Worm (Caenorhabditis elegans) whole organism, L1 larva: ENCODE data around the gene T22D1.1.

Experiments used
- C16A3.4 ChIP-seq: fragments of 150-350 bp; optimal IDR thresholded peaks from 2 replicates; lab custom pipeline; 2014; ENCODE audit warnings: missing biosample characterization, missing genetic modification characterization
- C34B4.2 ChIP-seq: sonication (generic microtip); optimal IDR thresholded peaks from 2 replicates; lab custom pipeline; 2017; ENCODE audit warnings: mild to moderate bottlenecking, missing genetic modification characterization, missing compliant biosample characterization
- aha-1 ChIP-seq: fragments of 150-350 bp; optimal IDR thresholded peaks from 2 replicates; lab custom pipeline; 2014; ENCODE audit warnings: missing biosample characterization, missing genetic modification characterization
- alr-1 ChIP-seq: fragments of 200-800 bp; sonication (Bioruptor generic); optimal IDR thresholded peaks from 2 replicates; lab custom pipeline; 2018; ENCODE audit warnings: borderline replicate concordance, mild to moderate bottlenecking, missing genetic modification characterization, missing compliant biosample characterization
- ceh-63 ChIP-seq: fragments of 200-800 bp; sonication (Bioruptor generic); optimal IDR thresholded peaks from 2 replicates; lab custom pipeline; 2018; ENCODE audit warnings: mild to moderate bottlenecking, missing genetic modification characterization, missing compliant biosample characterization
- ceh-8 ChIP-seq: fragments of 200-800 bp; sonication (Bioruptor generic); optimal IDR thresholded peaks from 2 replicates; lab custom pipeline; 2018; ENCODE audit warnings: mild to moderate bottlenecking, missing genetic modification characterization, moderate library complexity, missing compliant biosample characterization
- ceh-90 ChIP-seq: sonication (generic microtip); optimal IDR thresholded peaks from 2 replicates; lab custom pipeline; 2016; ENCODE audit warnings: missing genetic modification characterization, missing compliant biosample characterization
- dpl-1 ChIP-seq, 3 experiments: fragments of 150-350 bp in 2 of 3; sonication (generic microtip) in 1 of 3; optimal IDR thresholded peaks; 2 replicates each; lab custom pipeline; 2014 to 2017; ENCODE audit warnings: missing biosample characterization in 3 of 3, missing genetic modification characterization in 3 of 3, missing genetic modification reagents in 3 of 3
- efl-1 ChIP-seq, 4 experiments: fragments of 150-350 bp; optimal IDR thresholded peaks in 3 of 4; peaks in 1 of 4; 1 replicate in 1 of 4; 2 replicates in 3 of 4; lab custom pipeline; 2014; ENCODE audit warnings: missing biosample characterization in 2 of 4, missing genetic modification characterization in 2 of 4, missing genetic modification reagents in 2 of 4
- egl-27 ChIP-seq, 2 experiments: fragments of 150-350 bp in 1 of 2; sonication (generic microtip); optimal IDR thresholded peaks; 3 replicates each; lab custom pipeline; 2017 to 2018; ENCODE audit warnings: missing biosample characterization in 2 of 2, missing genetic modification characterization in 2 of 2, missing genetic modification reagents in 2 of 2
- elt-2 ChIP-seq: sonication (generic microtip); optimal IDR thresholded peaks from 2 replicates; lab custom pipeline; 2016; ENCODE audit warnings: missing genetic modification characterization, mild to moderate bottlenecking, inconsistent platforms, missing compliant biosample characterization, missing genetic modification reagents
- ets-5 ChIP-seq: fragments of 200-800 bp; sonication (Bioruptor generic); IDR thresholded peaks from 2 replicates; pipeline ENCODE4 v1.3.6; 2022; ENCODE audit warnings: missing genetic modification characterization, missing compliant biosample characterization
- fkh-10 ChIP-seq: sonication (generic microtip); optimal IDR thresholded peaks from 2 replicates; lab custom pipeline; 2017; ENCODE audit warnings: missing biosample characterization, missing genetic modification reagents, missing genetic modification characterization
- fkh-4 ChIP-seq: sonication (generic microtip); optimal IDR thresholded peaks from 2 replicates; lab custom pipeline; 2016; ENCODE audit warnings: missing compliant biosample characterization, missing genetic modification characterization, borderline replicate concordance
- fkh-8 ChIP-seq: sonication (generic microtip); optimal IDR thresholded peaks from 2 replicates; lab custom pipeline; 2016; ENCODE audit warnings: mild to moderate bottlenecking, missing genetic modification characterization, missing compliant biosample characterization
- fos-1 ChIP-seq: fragments of 150-350 bp; optimal IDR thresholded peaks from 2 replicates; lab custom pipeline; 2014; ENCODE audit warnings: missing biosample characterization, missing genetic modification characterization
- hlh-4 ChIP-seq: sonication (generic microtip); optimal IDR thresholded peaks from 2 replicates; lab custom pipeline; 2016; ENCODE audit warnings: mild to moderate bottlenecking, missing genetic modification characterization, missing compliant biosample characterization
- lin-14 ChIP-seq: fragments of 200-800 bp; sonication (Bioruptor generic); optimal IDR thresholded peaks from 2 replicates; lab custom pipeline; 2018; ENCODE audit warnings: mild to moderate bottlenecking, missing genetic modification characterization, moderate library complexity, missing compliant biosample characterization
- lin-35 ChIP-seq, 2 experiments: fragments of 150-350 bp; optimal IDR thresholded peaks; 2 replicates each; lab custom pipeline; 2014; ENCODE audit warnings: missing biosample characterization in 2 of 2, missing genetic modification characterization in 2 of 2, missing genetic modification reagents in 2 of 2
- lsy-2 ChIP-seq, 2 experiments: fragments of 150-350 bp; optimal IDR thresholded peaks; 2 replicates each; lab custom pipeline; 2014; ENCODE audit warnings: missing biosample characterization in 2 of 2, missing genetic modification characterization in 2 of 2
- mab-9 ChIP-seq: fragments of 200-800 bp; sonication (Bioruptor generic); IDR thresholded peaks from 2 replicates; pipeline ENCODE4 v1.3.6; 2022; ENCODE audit warnings: missing genetic modification reagents, missing genetic modification characterization, missing compliant biosample characterization
- mep-1 ChIP-seq: fragments of 150-350 bp; optimal IDR thresholded peaks from 2 replicates; lab custom pipeline; 2014; ENCODE audit warnings: missing biosample characterization, missing genetic modification characterization
- nhr-11 ChIP-seq: fragments of 150-350 bp; optimal IDR thresholded peaks from 2 replicates; lab custom pipeline; 2014; ENCODE audit warnings: missing biosample characterization, missing genetic modification characterization
- nhr-28 ChIP-seq: fragments of 150-350 bp; optimal IDR thresholded peaks from 2 replicates; lab custom pipeline; 2014; ENCODE audit warnings: missing biosample characterization, missing genetic modification characterization
- nhr-71 ChIP-seq: sonication (generic microtip); optimal IDR thresholded peaks from 2 replicates; lab custom pipeline; 2016; ENCODE audit warnings: mild to moderate bottlenecking, missing genetic modification characterization, moderate library complexity, missing compliant biosample characterization
- nhr-77 ChIP-seq: fragments of 150-350 bp; optimal IDR thresholded peaks from 2 replicates; lab custom pipeline; 2014; ENCODE audit warnings: missing biosample characterization, missing genetic modification characterization
- nhr-84 ChIP-seq: sonication (generic microtip); optimal IDR thresholded peaks from 2 replicates; lab custom pipeline; 2017; ENCODE audit warnings: missing biosample characterization, missing genetic modification characterization
- nhr-85 ChIP-seq: sonication (generic microtip); peaks from one replicate; lab custom pipeline; 2016; ENCODE audit warnings: missing genetic modification characterization, inconsistent platforms, missing compliant biosample characterization
- nhr-90 ChIP-seq: sonication (generic microtip); optimal IDR thresholded peaks from 2 replicates; lab custom pipeline; 2016; ENCODE audit warnings: mild to moderate bottlenecking, missing genetic modification characterization, missing compliant biosample characterization; ENCODE audit not compliant: poor library complexity
- pax-3 ChIP-seq: fragments of 200-800 bp; sonication (Bioruptor generic); optimal IDR thresholded peaks from 2 replicates; lab custom pipeline; 2018; ENCODE audit warnings: mild to moderate bottlenecking, missing genetic modification characterization, moderate library complexity, missing compliant biosample characterization
- rnt-1 ChIP-seq: sonication (generic microtip); optimal IDR thresholded peaks from 2 replicates; lab custom pipeline; 2016; ENCODE audit warnings: mild to moderate bottlenecking, missing genetic modification characterization, moderate library complexity, missing compliant biosample characterization
- skn-1 ChIP-seq: fragments of 150-350 bp; optimal IDR thresholded peaks from 2 replicates; lab custom pipeline; 2014; ENCODE audit warnings: missing biosample characterization, missing genetic modification characterization
- snu-23 ChIP-seq: sonication (generic microtip); optimal IDR thresholded peaks from 2 replicates; lab custom pipeline; 2016; ENCODE audit warnings: missing genetic modification characterization, missing compliant biosample characterization
- swsn-7 ChIP-seq: sonication (generic microtip); optimal IDR thresholded peaks from 2 replicates; lab custom pipeline; 2016; ENCODE audit warnings: missing genetic modification characterization, missing compliant biosample characterization
- unc-130 ChIP-seq: fragments of 150-350 bp; optimal IDR thresholded peaks from 2 replicates; lab custom pipeline; 2017; ENCODE audit warnings: missing biosample characterization, missing genetic modification characterization, inconsistent platforms
- unc-98 ChIP-seq: fragments of 200-800 bp; sonication (Bioruptor generic); IDR thresholded peaks from 2 replicates; pipeline ENCODE4 v1.3.6; 2022; ENCODE audit warnings: missing genetic modification characterization, missing compliant biosample characterization
- ztf-11 ChIP-seq, 2 experiments: sonication (generic microtip); optimal IDR thresholded peaks; 2 replicates each; lab custom pipeline; 2016 to 2017; ENCODE audit warnings: missing genetic modification characterization in 2 of 2, missing biosample characterization in 1 of 2, missing compliant biosample characterization in 1 of 2

The T22D1.1 gene

ce11 chrIV:6920063-6920462, 3.1 kb upstream of the T22D1.1 start, which contains the start of gene T22D1.18:
Gene T22D1.18, minus strand, starts transcription at chrIV:6920163.
- TF ChIP-seq nhr-85 (tag; lab: Kevin White, UChicago) = peak; percentile 67
- no peak for TF ChIP-seq rnt-1 (tag; lab: Kevin White, UChicago)

- TF ChIP-seq efl-1 (optimal IDR thresholded peaks at IDR 0.05; lab: Kevin White, UChicago) = no peak
- TF ChIP-seq efl-1 (GFP tag; optimal IDR thresholded peaks at IDR 0.05 in 1 of 2; lab: Kevin White, UChicago) = peak in 1 of 2 experiments; percentile 17
- no peak for TF ChIP-seq nhr-85 (tag; lab: Kevin White, UChicago)
- no peak for TF ChIP-seq nhr-90 (tag; lab: Kevin White, UChicago)
These were observed 2.4 kb downstream of the T22D1.1 start for ce11 chrIV:6925520-6925919.

- TF ChIP-seq snu-23 (GFP tag; lab: Kevin White, UChicago) = no peak
- TF ChIP-seq C16A3.4 (tag; lab: Kevin White, UChicago) = no peak
- no peak for TF ChIP-seq fkh-8 (tag; lab: Kevin White, UChicago)
- no peak for TF ChIP-seq ceh-90 (tag; lab: Kevin White, UChicago)
- no peak for TF ChIP-seq lsy-2 (tag; optimal IDR thresholded peaks at IDR 0.05; lab: Kevin White, UChicago)
- TF ChIP-seq pax-3 = no peak
- TF ChIP-seq ceh-8 = no peak
- TF ChIP-seq swsn-7 (tag; lab: Kevin White, UChicago) = no peak
- TF ChIP-seq C34B4.2 (tag; lab: Kevin White, UChicago) = no peak
- TF ChIP-seq ztf-11 (tag; optimal IDR thresholded peaks at IDR 0.05; lab: Kevin White, UChicago) = no peak
- no peak for TF ChIP-seq nhr-11 (tag; lab: Kevin White, UChicago)
- TF ChIP-seq nhr-28 (tag; lab: Kevin White, UChicago) = no peak
- TF ChIP-seq ceh-63 (GFP tag; lab: Kevin White, UChicago) = no peak
These were observed 5.2 kb downstream of the T22D1.1 start, which contains the start of gene cest-6 for ce11 chrIV:6928417-6928816. Gene cest-6, minus strand, starts transcription at chrIV:6928517.

- TF ChIP-seq egl-27 (tag; optimal IDR thresholded peaks at IDR 0.05; lab: Kevin White, UChicago) = no peak
- no peak for TF ChIP-seq unc-130 (tag; lab: Kevin White, UChicago)
- no peak for TF ChIP-seq mep-1 (tag; lab: Kevin White, UChicago)
- no peak for TF ChIP-seq hlh-4 (tag; lab: Kevin White, UChicago)
- TF ChIP-seq nhr-77 (tag; lab: Kevin White, UChicago) = no peak
- TF ChIP-seq aha-1 = no peak
- TF ChIP-seq nhr-71 = no peak
- TF ChIP-seq nhr-85 (tag; lab: Kevin White, UChicago) = no peak
- no peak for TF ChIP-seq unc-98
- no peak for TF ChIP-seq pax-3
- no peak for TF ChIP-seq skn-1
- no peak for TF ChIP-seq nhr-90 (tag; lab: Kevin White, UChicago)
These were observed 14.4 kb downstream of the T22D1.1 start, which contains the start of gene npr-12 for ce11 chrIV:6937548-6937947. Gene npr-12, minus strand, starts transcription at chrIV:6937648.

- TF ChIP-seq nhr-90 (tag; lab: Kevin White, UChicago) = no peak
- peak; percentile 52 for TF ChIP-seq fkh-10
- no peak for TF ChIP-seq pax-3
- TF ChIP-seq lin-14 (GFP tag; lab: Kevin White, UChicago) = peak; percentile 35
- TF ChIP-seq fos-1 = no peak
- TF ChIP-seq elt-2 (tag; lab: Kevin White, UChicago) = no peak
- no peak for TF ChIP-seq C16A3.4 (tag; lab: Kevin White, UChicago)
- no peak for TF ChIP-seq mab-9
These were observed 17.9 kb downstream of the T22D1.1 start for ce11 chrIV:6941101-6941500.

- TF ChIP-seq efl-1 (optimal IDR thresholded peaks at IDR 0.05; lab: Kevin White, UChicago) = no peak
- peak in 1 of 2 experiments; percentile 10 for TF ChIP-seq efl-1 (GFP tag; optimal IDR thresholded peaks at IDR 0.05 in 1 of 2; lab: Kevin White, UChicago)
- TF ChIP-seq lsy-2 (tag; optimal IDR thresholded peaks at IDR 0.05; lab: Kevin White, UChicago) = peak in 1 of 2 experiments; percentile 15
- TF ChIP-seq ceh-63 (GFP tag; lab: Kevin White, UChicago) = no peak
- TF ChIP-seq snu-23 (GFP tag; lab: Kevin White, UChicago) = peak; percentile 23
- TF ChIP-seq fkh-4 (tag; lab: Kevin White, UChicago) = no peak
- peak; percentile 60 for TF ChIP-seq nhr-71
- peak in 1 of 3 experiments; percentile 33 for TF ChIP-seq dpl-1 (GFP tag; optimal IDR thresholded peaks at IDR 0.05; lab: Kevin White, UChicago)
- peak in 1 of 2 experiments; percentile 4 for TF ChIP-seq lin-35 (GFP tag; optimal IDR thresholded peaks at IDR 0.05; lab: Kevin White, UChicago)
- TF ChIP-seq lin-14 (GFP tag; lab: Kevin White, UChicago) = peak; percentile 54
- no peak for TF ChIP-seq nhr-84
- no peak for TF ChIP-seq alr-1
- no peak for TF ChIP-seq nhr-28 (tag; lab: Kevin White, UChicago)
- no peak for TF ChIP-seq ets-5
- TF ChIP-seq rnt-1 (tag; lab: Kevin White, UChicago) = no peak
- TF ChIP-seq, all 84 proteins: peak for 7
These were observed 23.7 kb downstream of the T22D1.1 start for ce11 chrIV:6946832-6947231.
